Fruit fly (Drosophila melanogaster) whole organism, prepupa: Measurements from ENCODE around the gene BCAS2.

Experiments used
- Blimp-1 ChIP-seq: fragments of 200-800 bp; sonication (Bioruptor generic); optimal IDR thresholded peaks from 3 replicates; lab custom pipeline; 2017; ENCODE audit warnings: missing biosample characterization, missing genetic modification characterization, mild to moderate bottlenecking, moderate library complexity, missing genetic modification reagents
- CG11902 ChIP-seq: fragments of 200-800 bp; sonication (Bioruptor generic); optimal IDR thresholded peaks from 3 replicates; lab custom pipeline; 2016; ENCODE audit warnings: missing biosample characterization, missing genetic modification characterization
- CG16779 ChIP-seq: fragments of 200-800 bp; sonication (Bioruptor generic); optimal IDR thresholded peaks from 3 replicates; lab custom pipeline; 2017; ENCODE audit warnings: missing biosample characterization, mild to moderate bottlenecking, missing genetic modification characterization
- CG34406 ChIP-seq: fragments of 200-800 bp; sonication (Bioruptor generic); optimal IDR thresholded peaks from 3 replicates; lab custom pipeline; 2016; ENCODE audit warnings: missing biosample characterization, missing genetic modification characterization
- CG6792 ChIP-seq: fragments of 200-800 bp; sonication (Bioruptor generic); optimal IDR thresholded peaks from 3 replicates; lab custom pipeline; 2016; ENCODE audit warnings: missing biosample characterization, missing genetic modification characterization
- Hr38 ChIP-seq: sonication (Bioruptor generic); optimal IDR thresholded peaks from 2 replicates; lab custom pipeline; 2016; ENCODE audit warnings: missing biosample characterization, missing genetic modification characterization
- Hr4 ChIP-seq: fragments of 200-800 bp; sonication (Bioruptor generic); optimal IDR thresholded peaks from 3 replicates; lab custom pipeline; 2016; ENCODE audit warnings: missing biosample characterization, missing genetic modification characterization
- Smox ChIP-seq: fragments of 200-800 bp; sonication (Bioruptor generic); optimal IDR thresholded peaks from 3 replicates; lab custom pipeline; 2016; ENCODE audit warnings: missing biosample characterization, missing genetic modification characterization
- Sox14 ChIP-seq: fragments of 200-800 bp; sonication (Bioruptor generic); optimal IDR thresholded peaks from 3 replicates; lab custom pipeline; 2016; ENCODE audit warnings: missing biosample characterization, missing genetic modification characterization
- cyc ChIP-seq: fragments of 200-800 bp; sonication (Bioruptor generic); optimal IDR thresholded peaks from 3 replicates; lab custom pipeline; 2016; ENCODE audit warnings: missing biosample characterization, missing genetic modification characterization
- fkh ChIP-seq: fragments of 200-800 bp; sonication (Bioruptor generic); optimal IDR thresholded peaks from 3 replicates; lab custom pipeline; 2017; ENCODE audit warnings: missing biosample characterization, mild to moderate bottlenecking, missing genetic modification characterization, moderate library complexity
- pdm3 ChIP-seq: fragments of 200-800 bp; sonication (Bioruptor generic); optimal IDR thresholded peaks from 3 replicates; lab custom pipeline; 2016; ENCODE audit warnings: missing biosample characterization, missing genetic modification characterization
- ss ChIP-seq, 2 experiments: fragments of 200-800 bp; sonication (Bioruptor generic); optimal IDR thresholded peaks; 2 replicates in 1 of 2; 3 replicates in 1 of 2; lab custom pipeline; 2017 to 2018; ENCODE audit warnings: mild to moderate bottlenecking in 2 of 2, missing biosample characterization in 2 of 2, missing genetic modification characterization in 2 of 2, moderate library complexity in 1 of 2
- topi ChIP-seq: fragments of 200-800 bp; sonication (Bioruptor generic); optimal IDR thresholded peaks from 3 replicates; lab custom pipeline; 2016; ENCODE audit warnings: missing biosample characterization, missing genetic modification characterization

dm6 chr3R:27928984-27929924 lies 7.1 kb upstream of the BCAS2 start:
- TF ChIP-seq CG34406 (GFP tag; lab: Kevin White, UChicago) = no peak
- no peak for TF ChIP-seq Hr4
- no peak for TF ChIP-seq pdm3 (GFP tag; lab: Kevin White, UChicago)
- TF ChIP-seq CG11902 (GFP tag; lab: Kevin White, UChicago) = no peak
- no peak for TF ChIP-seq CG6792 (GFP tag; lab: Kevin White, UChicago)
- TF ChIP-seq Hr38 = no peak
- no peak for TF ChIP-seq topi (GFP tag; lab: Kevin White, UChicago)
- peak; percentile 42 for TF ChIP-seq CG16779
- TF ChIP-seq cyc = no peak
- no peak for TF ChIP-seq fkh (GFP tag; lab: Kevin White, UChicago)
- TF ChIP-seq ss (GFP tag; optimal IDR thresholded peaks at IDR 0.05; lab: Kevin White, UChicago) = peak in 1 of 2 experiments; percentile 16
- no peak for TF ChIP-seq Sox14
- no peak for TF ChIP-seq Smox (GFP tag; lab: Kevin White, UChicago)
- no peak for TF ChIP-seq Blimp-1 (GFP tag; lab: Kevin White, UChicago)
